Worm (Caenorhabditis elegans) whole organism, mixed stage, embryonic: Measurements from ENCODE around the gene W10G11.1.

Source experiments
- blmp-1 ChIP-seq: fragments of 150-350 bp; optimal IDR thresholded peaks from 2 replicates; lab custom pipeline; 2014; ENCODE audit warnings: missing biosample characterization, missing genetic modification characterization
- ces-1 ChIP-seq: fragments of 150-350 bp; optimal IDR thresholded peaks from 2 replicates; lab custom pipeline; 2014; ENCODE audit warnings: missing biosample characterization, missing genetic modification reagents, missing genetic modification characterization
- elt-3 ChIP-seq: fragments of 150-350 bp; optimal IDR thresholded peaks from 2 replicates; lab custom pipeline; 2014; ENCODE audit warnings: missing biosample characterization, missing genetic modification characterization
- lin-13 ChIP-seq: fragments of 150-350 bp; optimal IDR thresholded peaks from 2 replicates; lab custom pipeline; 2014; ENCODE audit warnings: missing biosample characterization, missing genetic modification characterization
- lsy-2 ChIP-seq: fragments of 150-350 bp; optimal IDR thresholded peaks from 2 replicates; lab custom pipeline; 2014; ENCODE audit warnings: missing biosample characterization, missing genetic modification characterization
- nhr-12 ChIP-seq: fragments of 150-350 bp; optimal IDR thresholded peaks from 2 replicates; lab custom pipeline; 2014; ENCODE audit warnings: missing biosample characterization, missing genetic modification characterization
- nhr-237 ChIP-seq: fragments of 150-350 bp; optimal IDR thresholded peaks from 2 replicates; lab custom pipeline; 2014; ENCODE audit warnings: missing biosample characterization, missing genetic modification characterization
- nhr-28 ChIP-seq: fragments of 150-350 bp; optimal IDR thresholded peaks from 2 replicates; lab custom pipeline; 2014; ENCODE audit warnings: missing biosample characterization, missing genetic modification characterization
- pha-4 ChIP-seq: fragments of 150-350 bp; optimal IDR thresholded peaks from 2 replicates; lab custom pipeline; 2018; ENCODE audit warnings: missing biosample characterization, missing genetic modification reagents, missing genetic modification characterization
- tbx-8 ChIP-seq: fragments of 200-800 bp; sonication (Bioruptor generic); optimal IDR thresholded peaks from 2 replicates; lab custom pipeline; 2018; ENCODE audit warnings: mild to moderate bottlenecking, missing genetic modification characterization, moderate library complexity, missing compliant biosample characterization

DNA sequence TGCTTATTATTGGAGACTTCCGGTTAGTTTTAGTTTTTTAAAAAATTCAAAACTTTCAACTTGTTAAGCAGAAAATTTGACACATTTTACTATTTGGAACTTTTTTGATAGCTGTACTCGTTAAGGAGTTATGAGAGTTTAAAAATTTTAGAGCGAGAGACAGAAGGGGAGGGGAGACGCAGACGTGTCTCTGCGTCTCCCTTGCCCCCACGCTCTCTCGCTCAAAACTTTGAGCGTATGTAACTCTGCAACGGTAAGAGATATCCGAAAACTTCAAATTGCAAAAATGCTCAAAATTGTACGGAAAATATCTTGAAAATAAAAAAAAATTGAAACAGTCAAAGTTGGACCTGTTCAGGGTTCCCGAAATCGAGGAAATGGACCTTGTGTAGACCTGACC is 44.3 kb downstream of the W10G11.1 start:
- TF ChIP-seq lsy-2 (tag; lab: Kevin White, UChicago) (no peak), nhr-12 (tag; lab: Kevin White, UChicago) (no peak), blmp-1 (tag; lab: Kevin White, UChicago) (no peak), ces-1 (GFP tag; lab: Kevin White, UChicago) (no peak), nhr-28 (tag; lab: Kevin White, UChicago) (no peak), lin-13 (tag; lab: Kevin White, UChicago) (no peak), nhr-237 (tag; lab: Kevin White, UChicago) (no peak), elt-3 (tag; lab: Kevin White, UChicago) (no peak), pha-4 (no peak), tbx-8 (GFP tag; lab: Kevin White, UChicago) (no peak)
